Worm (Caenorhabditis elegans): Measurements from ENCODE around the gene ttr-41.
"Not testable (repeated sequence)": the region's sequence is repeated elsewhere in the genome, so short reads cannot be mapped to it uniquely, and the experiment has no call there.

Gene ttr-41

DNA sequence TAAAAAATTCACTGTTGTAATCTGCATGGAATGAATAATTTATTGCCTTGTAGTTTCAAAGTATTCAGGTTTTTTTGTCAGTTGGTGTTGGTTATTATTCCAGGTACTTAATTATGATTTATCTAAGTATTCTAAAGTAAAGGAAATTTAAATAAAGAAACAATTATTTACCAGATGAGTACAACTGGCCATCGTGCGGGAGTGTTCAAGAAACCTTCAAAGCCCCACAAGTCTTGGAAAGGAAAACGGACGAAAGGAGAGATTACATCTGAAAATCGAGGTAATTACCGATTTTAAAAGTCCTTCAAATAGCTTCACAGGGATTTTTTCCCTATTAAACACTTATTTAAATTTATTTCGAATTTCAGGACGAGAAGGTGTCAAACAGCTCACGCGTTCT, 17.5 kb downstream of the ttr-41 start, which contains the start of gene tag-151:
TSS of gene tag-151 (plus strand) at position 158 of the 400 bp plus-strand sequence.
- TF ChIP-seq nhr-25 (tag; optimal IDR thresholded peaks at IDR 0.05) = peak; percentile 3
- no peak for TF ChIP-seq alr-1 (tag; optimal IDR thresholded peaks at IDR 0.05)
- peak in 1 of 2 experiments; percentile 8 for TF ChIP-seq lsy-2 (tag; optimal IDR thresholded peaks at IDR 0.05)
- no peak for TF ChIP-seq ztf-4 (tag; optimal IDR thresholded peaks at IDR 0.05)
- TF ChIP-seq zag-1 (tag; optimal IDR thresholded peaks at IDR 0.05) = no peak

DNA sequence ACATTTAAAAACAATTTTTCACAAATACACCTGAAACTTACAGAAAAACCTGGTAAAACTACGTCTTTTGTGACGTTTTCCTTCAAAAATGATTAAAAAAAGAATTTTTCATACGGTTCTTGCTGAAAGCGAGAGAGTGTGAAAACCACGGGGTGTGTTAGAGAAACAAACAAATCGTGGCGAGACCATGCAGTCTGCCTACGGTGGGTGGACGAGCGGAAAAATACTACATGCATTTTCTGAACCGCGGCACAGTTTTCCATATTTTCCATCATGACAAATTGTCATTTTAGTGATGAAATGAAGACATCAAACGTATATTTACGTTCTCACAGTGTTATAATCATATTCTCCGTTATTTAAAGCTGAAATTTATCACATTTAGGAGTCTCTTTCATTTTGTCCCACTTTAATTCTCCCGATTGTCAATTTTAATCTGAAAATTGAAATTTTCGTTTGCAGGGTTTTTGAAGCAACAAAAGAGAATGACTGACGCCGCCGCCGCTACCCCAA, 21.3 kb downstream of the ttr-41 start, which contains the start of the genes F10G7.9 and tsn-1:
TSS of gene F10G7.9 (minus strand) at position 127 of the 513 bp plus-strand sequence.
TSS of gene tsn-1 (plus strand) at position 463 of the 513 bp plus-strand sequence.
- TF ChIP-seq sma-3 (GFP tag; optimal IDR thresholded peaks at IDR 0.05) (peak; percentile 47), fos-1 (tag; optimal IDR thresholded peaks at IDR 0.05) (peak; percentile 69), alr-1 (tag; optimal IDR thresholded peaks at IDR 0.05) (no peak), egl-27 (tag; optimal IDR thresholded peaks at IDR 0.05) (peak; percentile 23), nhr-21 (tag; optimal IDR thresholded peaks at IDR 0.05) (peak; percentile 7), F13H6.1 (tag; optimal IDR thresholded peaks at IDR 0.05) (peak; percentile 35), dmd-4 (tag; optimal IDR thresholded peaks at IDR 0.05) (no peak), nhr-129 (tag; optimal IDR thresholded peaks at IDR 0.05) (peak; percentile 29), C34F6.9 (tag; optimal IDR thresholded peaks at IDR 0.05) (peak; percentile 82), lsy-2 (tag; optimal IDR thresholded peaks at IDR 0.05) (peak; percentile 86 to 97), R02D3.7 (tag; optimal IDR thresholded peaks at IDR 0.05) (no peak), crh-2 (tag; optimal IDR thresholded peaks at IDR 0.05) (peak; percentile 52), sma-9 (GFP tag; optimal IDR thresholded peaks at IDR 0.05) (peak; percentile 22), sma-9 (tag; optimal IDR thresholded peaks at IDR 0.05) (no peak), nhr-25 (tag; optimal IDR thresholded peaks at IDR 0.05) (peak; percentile 41), gmeb-1 (tag; optimal IDR thresholded peaks at IDR 0.05) (peak; percentile 69), lin-11 (tag; optimal IDR thresholded peaks at IDR 0.05) (peak; percentile 45), ama-1 (optimal IDR thresholded peaks at IDR 0.05) (peak; percentile 25), unc-55 (GFP tag; optimal IDR thresholded peaks at IDR 0.05) (peak; percentile 67), snpc-4 (tag; optimal IDR thresholded peaks at IDR 0.05) (no peak), nhr-10 (tag; optimal IDR thresholded peaks at IDR 0.05) (no peak), nhr-77 (tag; optimal IDR thresholded peaks at IDR 0.05) (no peak)

- TF ChIP-seq mab-5 (tag; optimal IDR thresholded peaks at IDR 0.05) = no peak
- TF ChIP-seq crh-2 (tag; optimal IDR thresholded peaks at IDR 0.05) = no peak
- no peak for TF ChIP-seq sem-4 (tag; optimal IDR thresholded peaks at IDR 0.05)
- no peak for TF ChIP-seq zag-1 (tag; optimal IDR thresholded peaks at IDR 0.05)
Observed at ce11 chrII:4703011-4703410, 24.7 kb downstream of the ttr-41 start.

- peak; percentile 23 for TF ChIP-seq lin-11 (tag; optimal IDR thresholded peaks at IDR 0.05)
- peak; percentile 22 for TF ChIP-seq sma-9 (GFP tag; optimal IDR thresholded peaks at IDR 0.05)
- not testable (repeated sequence) for TF ChIP-seq sma-9 (tag; optimal IDR thresholded peaks at IDR 0.05)
- peak; percentile 80 for TF ChIP-seq F13H6.1 (tag; optimal IDR thresholded peaks at IDR 0.05)
- TF ChIP-seq nhr-21 (tag; optimal IDR thresholded peaks at IDR 0.05) = peak; percentile 17
- TF ChIP-seq lsy-2 (tag; optimal IDR thresholded peaks at IDR 0.05) = peak; percentile 66 to 89
- peak; percentile 58 for TF ChIP-seq gmeb-1 (tag; optimal IDR thresholded peaks at IDR 0.05)
- TF ChIP-seq mdl-1 (tag; optimal IDR thresholded peaks at IDR 0.05) = peak in 1 of 2 experiments; percentile 44
- TF ChIP-seq crh-2 (tag; optimal IDR thresholded peaks at IDR 0.05) = peak; percentile 73
- TF ChIP-seq nhr-25 (tag; optimal IDR thresholded peaks at IDR 0.05) = peak; percentile 69
- TF ChIP-seq nhr-6 (tag; optimal IDR thresholded peaks at IDR 0.05) = peak; percentile 22
- peak; percentile 78 for TF ChIP-seq sma-3 (GFP tag; optimal IDR thresholded peaks at IDR 0.05)
- peak; percentile 69 for TF ChIP-seq unc-55 (GFP tag; optimal IDR thresholded peaks at IDR 0.05)
- TF ChIP-seq C34F6.9 (tag; optimal IDR thresholded peaks at IDR 0.05) = peak; percentile 62
- peak; percentile 65 for TF ChIP-seq lin-13 (GFP tag; optimal IDR thresholded peaks at IDR 0.05)
- TF ChIP-seq nhr-129 (tag; optimal IDR thresholded peaks at IDR 0.05) = peak; percentile 71
Observed at ce11 chrII:4701482-4702119, 26.1 kb downstream of the ttr-41 start, which contains the start of gene unc-85. unc-85 (plus strand) TSS chrII:4702069.

DNA sequence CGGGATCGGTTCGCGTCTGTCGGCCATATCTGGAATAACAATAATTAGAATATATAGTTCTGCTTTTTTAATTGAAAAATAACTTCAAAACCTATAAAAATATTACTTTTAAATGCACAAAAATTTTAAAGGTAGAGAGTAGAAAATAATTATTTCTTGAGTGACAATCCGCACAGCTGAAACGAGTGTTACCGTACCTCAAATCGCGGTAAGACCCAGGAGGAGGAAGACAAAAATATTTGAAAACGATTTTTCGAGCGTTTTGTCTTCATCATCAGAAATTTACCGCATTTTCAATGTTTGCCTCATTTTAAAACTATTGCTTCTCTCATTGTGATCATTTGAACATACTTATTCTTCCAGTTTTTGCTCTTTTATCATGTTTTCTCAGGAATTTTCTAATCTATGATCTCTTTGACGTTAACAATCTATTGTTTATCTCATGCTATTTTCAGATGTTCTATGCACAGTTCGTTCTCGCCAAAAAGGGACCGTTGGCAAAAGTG, 29.4 kb downstream of the ttr-41 start, which contains the start of the genes rpn-5 and scc-1:
TSS of gene rpn-5 (minus strand) at position 162 of the 506 bp plus-strand sequence.
TSS of gene scc-1 (plus strand) at position 456 of the 506 bp plus-strand sequence.
- TF ChIP-seq nhr-25 (tag; optimal IDR thresholded peaks at IDR 0.05) (peak; percentile 67), elt-1 (tag; optimal IDR thresholded peaks at IDR 0.05) (no peak), blmp-1 (tag; optimal IDR thresholded peaks at IDR 0.05; ENCODE audit: insufficient read depth) (peak; percentile 38), nhr-11 (tag; optimal IDR thresholded peaks at IDR 0.05) (no peak), R02D3.7 (tag; optimal IDR thresholded peaks at IDR 0.05) (peak; percentile 20), sma-3 (GFP tag; optimal IDR thresholded peaks at IDR 0.05) (peak; percentile 56), sem-4 (tag; optimal IDR thresholded peaks at IDR 0.05) (peak; percentile 4), C34F6.9 (tag; optimal IDR thresholded peaks at IDR 0.05) (peak; percentile 85), zag-1 (tag; optimal IDR thresholded peaks at IDR 0.05) (no peak), ama-1 (optimal IDR thresholded peaks at IDR 0.05) (no peak), egl-27 (tag; optimal IDR thresholded peaks at IDR 0.05) (peak; percentile 33), snpc-4 (tag; optimal IDR thresholded peaks at IDR 0.05) (peak; percentile 47), nhr-237 (tag; optimal IDR thresholded peaks at IDR 0.05) (no peak), lin-11 (tag; optimal IDR thresholded peaks at IDR 0.05) (peak; percentile 53), Y55F3AM.14 (GFP tag; optimal IDR thresholded peaks at IDR 0.05) (no peak), unc-62 (GFP tag; optimal IDR thresholded peaks at IDR 0.05) (no peak), nhr-23 (tag; optimal IDR thresholded peaks at IDR 0.05) (no peak), lin-39 (tag; optimal IDR thresholded peaks at IDR 0.05) (no peak), nhr-77 (tag; optimal IDR thresholded peaks at IDR 0.05) (no peak), ztf-1 (GFP tag; conservative IDR thresholded peaks at IDR 0.05) (no peak), mdl-1 (tag; optimal IDR thresholded peaks at IDR 0.05) (no peak), alr-1 (tag; optimal IDR thresholded peaks at IDR 0.05) (no peak), dmd-4 (tag; optimal IDR thresholded peaks at IDR 0.05) (no peak), nhr-21 (tag; optimal IDR thresholded peaks at IDR 0.05) (peak; percentile 70), ceh-16 (tag; optimal IDR thresholded peaks at IDR 0.05) (no peak)
